Worm (Caenorhabditis elegans): ENCODE results near the gene nhr-205.

DNA sequence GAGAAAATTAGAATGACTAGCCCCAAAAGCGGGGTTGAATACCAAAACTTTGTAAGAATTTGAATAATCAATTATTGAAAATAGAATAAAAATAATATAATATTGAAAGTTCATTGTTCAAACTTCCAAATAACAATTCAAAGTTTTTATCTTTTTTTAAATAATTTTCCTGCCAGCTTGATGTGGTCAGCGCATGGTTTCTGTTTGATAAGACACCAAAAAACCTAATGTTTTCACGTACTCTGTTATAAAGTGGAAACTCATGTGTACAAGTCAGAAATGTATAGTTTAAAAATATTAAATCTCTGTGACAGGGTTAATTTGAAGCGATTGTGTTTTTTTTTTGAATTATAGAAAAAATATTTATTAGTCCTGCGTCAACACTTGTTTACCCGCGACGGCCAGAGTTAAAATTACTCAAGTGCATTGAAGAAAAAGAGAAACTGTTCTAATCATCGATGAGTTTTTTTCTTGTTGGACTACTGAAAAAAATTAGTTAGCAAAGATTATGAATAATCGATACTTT is 23.3 kb upstream of the nhr-205 start, which contains the start of gene ugt-17:
- TF ChIP-seq nhr-12 (tag; optimal IDR thresholded peaks at IDR 0.05) (no peak), lin-13 (tag; optimal IDR thresholded peaks at IDR 0.05) (no peak), nhr-2 (tag; optimal IDR thresholded peaks at IDR 0.05) (no peak), sptf-1 (tag; optimal IDR thresholded peaks at IDR 0.05) (no peak)

Data from whole organism, mixed stage, embryonic.